Worm (Caenorhabditis elegans): ENCODE measurements around the gene H14E04.3.

DNA sequence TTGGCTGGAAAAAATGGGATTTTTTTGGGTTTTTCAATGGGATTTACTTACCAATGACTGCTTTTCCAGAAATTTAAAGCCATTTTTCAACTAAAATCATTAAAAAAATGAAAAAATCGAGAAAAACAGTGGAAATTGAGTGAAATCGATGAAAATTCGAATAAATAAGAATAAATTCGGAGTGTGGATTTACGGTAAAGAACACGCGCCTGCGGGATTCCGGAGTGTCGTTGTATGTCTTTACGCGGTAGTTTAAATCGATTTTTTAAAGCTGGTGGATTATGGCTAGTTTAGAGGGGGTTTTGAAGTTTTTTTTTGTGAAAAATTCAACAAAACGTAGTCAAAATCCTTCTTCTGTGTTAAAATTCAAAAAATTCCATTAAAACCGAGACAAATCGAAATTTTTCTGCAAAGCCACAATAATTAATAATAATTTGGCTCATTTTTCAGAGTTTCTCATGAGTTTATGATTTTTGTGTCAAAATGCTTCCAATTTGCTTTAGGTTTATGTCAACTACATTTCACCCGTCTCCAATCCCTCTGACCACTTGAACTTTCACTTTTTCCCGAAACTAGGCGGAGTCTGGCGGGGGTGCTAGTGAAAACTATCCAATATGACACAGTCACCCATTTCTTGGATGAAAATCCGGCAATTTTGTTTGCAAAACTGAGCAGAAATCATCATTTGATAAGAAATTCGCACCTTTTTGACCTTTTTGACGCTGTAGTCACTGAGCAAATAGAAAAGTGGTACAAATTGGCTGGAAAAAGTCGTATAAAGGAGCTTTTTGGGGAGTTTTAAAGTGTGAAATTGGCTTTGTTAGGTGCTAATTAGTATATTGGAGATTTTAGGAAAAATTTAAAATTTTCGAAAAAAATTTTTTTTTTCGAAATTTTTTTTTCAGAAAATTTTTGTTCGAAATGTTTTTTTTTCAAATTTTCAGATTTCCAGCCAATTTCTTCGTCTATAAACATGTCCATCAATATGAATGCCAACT is 15.0 kb upstream of the H14E04.3 start, which contains the start of the genes cic-1 and strm-1:
- TF ChIP-seq nhr-237 (tag; optimal IDR thresholded peaks at IDR 0.05) (no peak), elt-1 (tag; optimal IDR thresholded peaks at IDR 0.05) (no peak), dmd-4 (tag; optimal IDR thresholded peaks at IDR 0.05) (no peak), ceh-16 (tag; optimal IDR thresholded peaks at IDR 0.05) (peak; percentile 7), R02D3.7 (tag; optimal IDR thresholded peaks at IDR 0.05) (peak; percentile 98), ZK546.5 (tag; optimal IDR thresholded peaks at IDR 0.05) (no peak), lsy-2 (tag; optimal IDR thresholded peaks at IDR 0.05) (peak; percentile 48 to 86), nhr-23 (tag; optimal IDR thresholded peaks at IDR 0.05) (no peak), lin-39 (tag; optimal IDR thresholded peaks at IDR 0.05) (no peak)

All from whole organism, L2 larva.